Fruit fly (Drosophila melanogaster) whole organism, embryonic: ENCODE results near the gene CycA.

Source experiments
- Aef1 ChIP-seq: fragments of 200-800 bp; sonication (Bioruptor generic); IDR thresholded peaks from 3 replicates; pipeline ENCODE4 v1.3.6; 2022; ENCODE audit warnings: missing biosample characterization, missing genetic modification characterization
- Antp ChIP-seq: fragments of 200-800 bp; sonication (Bioruptor generic); optimal IDR thresholded peaks from 3 replicates; lab custom pipeline; 2016; ENCODE audit warnings: missing biosample characterization, missing genetic modification characterization
- Blimp-1 ChIP-seq: fragments of 200-800 bp; sonication (Bioruptor generic); optimal IDR thresholded peaks from 3 replicates; lab custom pipeline; 2018; ENCODE audit warnings: missing biosample characterization, missing genetic modification characterization, mild to moderate bottlenecking, moderate library complexity, missing genetic modification reagents
- CG12744 ChIP-seq: fragments of 200-800 bp; sonication (Bioruptor generic); optimal IDR thresholded peaks from 2 replicates; lab custom pipeline; 2016; ENCODE audit warnings: missing biosample characterization, missing genetic modification characterization
- CG12942 ChIP-seq: fragments of 200-800 bp; sonication (Bioruptor generic); optimal IDR thresholded peaks from 3 replicates; lab custom pipeline; 2016; ENCODE audit warnings: missing biosample characterization, missing genetic modification characterization
- CG13123 ChIP-seq: fragments of 200-800 bp; sonication (Bioruptor generic); optimal IDR thresholded peaks from 2 replicates; lab custom pipeline; 2016; ENCODE audit warnings: missing biosample characterization, missing genetic modification characterization
- CG13775 ChIP-seq: fragments of 200-800 bp; sonication (Bioruptor generic); optimal IDR thresholded peaks from 3 replicates; lab custom pipeline; 2017; ENCODE audit warnings: missing biosample characterization, mild to moderate bottlenecking, missing genetic modification characterization
- CG1602 ChIP-seq: fragments of 200-800 bp; sonication (Bioruptor generic); optimal IDR thresholded peaks from 3 replicates; lab custom pipeline; 2016; ENCODE audit warnings: missing biosample characterization, missing genetic modification characterization
- CG2120 ChIP-seq: fragments of 200-800 bp; sonication (Bioruptor generic); optimal IDR thresholded peaks from 3 replicates; lab custom pipeline; 2016; ENCODE audit warnings: missing biosample characterization, missing genetic modification characterization
- CG3163 ChIP-seq: fragments of 200-800 bp; sonication (Bioruptor generic); optimal IDR thresholded peaks from 3 replicates; lab custom pipeline; 2016; ENCODE audit warnings: missing biosample characterization, missing genetic modification characterization
- CG4617 ChIP-seq: fragments of 200-800 bp; sonication (Bioruptor generic); optimal IDR thresholded peaks from 3 replicates; lab custom pipeline; 2016; ENCODE audit warnings: missing biosample characterization, missing genetic modification characterization, borderline replicate concordance
- CG5180 ChIP-seq: fragments of 200-800 bp; sonication (Bioruptor generic); optimal IDR thresholded peaks from 3 replicates; lab custom pipeline; 2017; ENCODE audit warnings: missing biosample characterization, missing genetic modification characterization, mild to moderate bottlenecking, moderate library complexity, missing genetic modification reagents
- CG6654 ChIP-seq: fragments of 200-800 bp; sonication (Bioruptor generic); optimal IDR thresholded peaks from 2 replicates; lab custom pipeline; 2017; ENCODE audit warnings: missing biosample characterization, mild to moderate bottlenecking, missing genetic modification characterization
- CG6791 ChIP-seq: fragments of 200-800 bp; sonication (Bioruptor generic); IDR thresholded peaks from 3 replicates; pipeline ENCODE4 v1.3.6; 2022; ENCODE audit warnings: missing biosample characterization, missing genetic modification characterization; ENCODE audit not compliant: partially characterized antibody
- CG9817 ChIP-seq: fragments of 200-800 bp; sonication (Bioruptor generic); optimal IDR thresholded peaks from 2 replicates; lab custom pipeline; 2018; ENCODE audit warnings: missing biosample characterization, mild to moderate bottlenecking, missing genetic modification characterization, moderate library complexity
- CHES-1-like ChIP-seq: fragments of 200-800 bp; sonication (Bioruptor generic); optimal IDR thresholded peaks from 2 replicates; lab custom pipeline; 2016; ENCODE audit warnings: missing biosample characterization, missing genetic modification characterization
- Dip3 ChIP-seq: fragments of 200-800 bp; sonication (Bioruptor generic); optimal IDR thresholded peaks from 3 replicates; lab custom pipeline; 2016; ENCODE audit warnings: missing biosample characterization, missing genetic modification characterization
- E2f2 ChIP-seq: fragments of 200-800 bp; sonication (Bioruptor generic); IDR thresholded peaks from 2 replicates; pipeline ENCODE4 v1.3.6; 2022; ENCODE audit warnings: missing biosample characterization, missing genetic modification characterization
- Ets65A ChIP-seq: fragments of 200-800 bp; sonication (Bioruptor generic); peaks from one replicate; lab custom pipeline; 2016; ENCODE audit warnings: missing biosample characterization, missing genetic modification characterization
- Hand ChIP-seq: fragments of 200-800 bp; sonication (Bioruptor generic); optimal IDR thresholded peaks from 2 replicates; lab custom pipeline; 2017; ENCODE audit warnings: mild to moderate bottlenecking, missing biosample characterization, missing genetic modification reagents, missing genetic modification characterization
- Hr78 ChIP-seq, 2 experiments: fragments of 200-800 bp in 1 of 2; fragments of >200 bp in 1 of 2; sonication (Bioruptor generic) in 1 of 2; optimal IDR thresholded peaks; 2 replicates each; lab custom pipeline; 2017 to 2019; ENCODE audit warnings: missing biosample characterization in 2 of 2, missing genetic modification characterization in 2 of 2, mild to moderate bottlenecking in 1 of 2, moderate library complexity in 1 of 2
- Rx ChIP-seq: fragments of 200-800 bp; sonication (Bioruptor generic); IDR thresholded peaks from 2 replicates; pipeline ENCODE4 v1.3.6; 2022; ENCODE audit warnings: missing biosample characterization, missing genetic modification characterization
- Scr ChIP-seq: fragments of 200-800 bp; sonication (Bioruptor generic); IDR thresholded peaks from 2 replicates; pipeline ENCODE4 v1.3.6; 2022; ENCODE audit warnings: missing biosample characterization, missing genetic modification characterization; ENCODE audit not compliant: partially characterized antibody
- Side ChIP-seq: fragments of 200-800 bp; sonication (Bioruptor generic); optimal IDR thresholded peaks from 2 replicates; lab custom pipeline; 2016; ENCODE audit warnings: missing biosample characterization, missing genetic modification characterization
- Sry-β ChIP-seq: fragments of 200-800 bp; sonication (Bioruptor generic); optimal IDR thresholded peaks from 2 replicates; lab custom pipeline; 2018; ENCODE audit warnings: missing biosample characterization, mild to moderate bottlenecking, missing genetic modification characterization, moderate library complexity
- ara ChIP-seq: fragments of 200-800 bp; sonication (Bioruptor generic); IDR thresholded peaks from 2 replicates; pipeline ENCODE4 v1.3.6; 2022; ENCODE audit warnings: missing biosample characterization, missing genetic modification characterization
- ato ChIP-seq: fragments of 200-800 bp; sonication (Bioruptor generic); IDR thresholded peaks from 2 replicates; pipeline ENCODE4 v1.3.6; 2022; ENCODE audit warnings: missing biosample characterization, missing genetic modification characterization; ENCODE audit not compliant: partially characterized antibody
- az2 ChIP-seq: fragments of 200-800 bp; sonication (Bioruptor generic); optimal IDR thresholded peaks from 3 replicates; lab custom pipeline; 2016; ENCODE audit warnings: missing biosample characterization, missing genetic modification characterization
- dm ChIP-seq: fragments of 200-800 bp; sonication (Bioruptor generic); optimal IDR thresholded peaks from 3 replicates; lab custom pipeline; 2016; ENCODE audit warnings: missing biosample characterization, missing genetic modification characterization
- eve ChIP-seq, 2 experiments: fragments of >200 bp; optimal IDR thresholded peaks; 2 replicates each; lab custom pipeline; 2017; ENCODE audit warnings: missing biosample characterization in 2 of 2, missing genetic modification characterization in 2 of 2
- fu2 ChIP-seq: fragments of 200-800 bp; sonication (Bioruptor generic); optimal IDR thresholded peaks from 2 replicates; lab custom pipeline; 2016; ENCODE audit warnings: missing biosample characterization, missing genetic modification characterization
- gce ChIP-seq: fragments of 200-800 bp; sonication (Bioruptor generic); IDR thresholded peaks from 3 replicates; pipeline ENCODE4 v1.3.6; 2022; ENCODE audit warnings: missing biosample characterization, missing genetic modification characterization
- grn ChIP-seq: fragments of 200-800 bp; sonication (Bioruptor generic); optimal IDR thresholded peaks from 3 replicates; lab custom pipeline; 2017; ENCODE audit warnings: missing biosample characterization, missing genetic modification characterization
- gro ChIP-seq: fragments of 200-800 bp; sonication (Bioruptor generic); optimal IDR thresholded peaks from 2 replicates; lab custom pipeline; 2016; ENCODE audit warnings: missing biosample characterization, missing genetic modification characterization
- her ChIP-seq: fragments of 200-800 bp; sonication (Bioruptor generic); optimal IDR thresholded peaks from 2 replicates; lab custom pipeline; 2016; ENCODE audit warnings: missing biosample characterization, missing genetic modification characterization
- jigr1 ChIP-seq: fragments of 200-800 bp; sonication (Bioruptor generic); IDR thresholded peaks from 3 replicates; pipeline ENCODE4 v1.3.6; 2022; ENCODE audit warnings: missing biosample characterization, missing genetic modification characterization
- mirr ChIP-seq: fragments of 200-800 bp; sonication (Bioruptor generic); optimal IDR thresholded peaks from 3 replicates; lab custom pipeline; 2018; ENCODE audit warnings: missing biosample characterization, mild to moderate bottlenecking, missing genetic modification characterization
- nau ChIP-seq: fragments of 200-800 bp; sonication (Bioruptor generic); optimal IDR thresholded peaks from 3 replicates; lab custom pipeline; 2017; ENCODE audit warnings: missing biosample characterization, mild to moderate bottlenecking, missing genetic modification characterization, missing genetic modification reagents
- rib ChIP-seq: fragments of 200-800 bp; sonication (Bioruptor generic); IDR thresholded peaks from 2 replicates; pipeline ENCODE4 v1.3.6; 2022; ENCODE audit warnings: missing biosample characterization, missing genetic modification characterization
- salm ChIP-seq: fragments of 200-800 bp; sonication (Bioruptor generic); optimal IDR thresholded peaks from 2 replicates; lab custom pipeline; 2018; ENCODE audit warnings: missing biosample characterization, mild to moderate bottlenecking, missing genetic modification characterization
- sc ChIP-seq, 3 experiments: fragments of >200 bp in 2 of 3; fragments of 200-800 bp in 1 of 3; sonication (Bioruptor generic) in 1 of 3; optimal IDR thresholded peaks; 2 replicates in 2 of 3; 3 replicates in 1 of 3; lab custom pipeline; 2017; ENCODE audit warnings: mild to moderate bottlenecking in 1 of 3, missing biosample characterization in 1 of 3, missing genetic modification characterization in 1 of 3, missing genetic modification reagents in 1 of 3
- sisA ChIP-seq: fragments of 200-800 bp; sonication (Bioruptor generic); IDR thresholded peaks from 2 replicates; pipeline ENCODE4 v1.3.6; 2022; ENCODE audit warnings: missing biosample characterization, missing genetic modification characterization
- sna ChIP-seq: fragments of 200-800 bp; sonication (Bioruptor generic); IDR thresholded peaks from 2 replicates; pipeline ENCODE4 v1.3.6; 2022; ENCODE audit warnings: missing biosample characterization, missing genetic modification characterization; ENCODE audit not compliant: partially characterized antibody
- sqz ChIP-seq: fragments of 200-800 bp; sonication (Bioruptor generic); optimal IDR thresholded peaks from 3 replicates; lab custom pipeline; 2018; ENCODE audit warnings: missing biosample characterization, mild to moderate bottlenecking, missing genetic modification characterization
- sug ChIP-seq: fragments of 200-800 bp; optimal IDR thresholded peaks from 2 replicates; lab custom pipeline; 2019; ENCODE audit warnings: missing biosample characterization, mild to moderate bottlenecking, missing genetic modification characterization, moderate library complexity
- tna ChIP-seq: fragments of 200-800 bp; sonication (Bioruptor generic); IDR thresholded peaks from 2 replicates; pipeline ENCODE4 v1.3.6; 2022; ENCODE audit warnings: missing biosample characterization, missing genetic modification characterization; ENCODE audit not compliant: partially characterized antibody
- unpg ChIP-seq: fragments of 200-800 bp; sonication (Bioruptor generic); optimal IDR thresholded peaks from 3 replicates; lab custom pipeline; 2018; ENCODE audit warnings: missing biosample characterization, mild to moderate bottlenecking, missing genetic modification characterization, moderate library complexity

Gene CycA

DNA sequence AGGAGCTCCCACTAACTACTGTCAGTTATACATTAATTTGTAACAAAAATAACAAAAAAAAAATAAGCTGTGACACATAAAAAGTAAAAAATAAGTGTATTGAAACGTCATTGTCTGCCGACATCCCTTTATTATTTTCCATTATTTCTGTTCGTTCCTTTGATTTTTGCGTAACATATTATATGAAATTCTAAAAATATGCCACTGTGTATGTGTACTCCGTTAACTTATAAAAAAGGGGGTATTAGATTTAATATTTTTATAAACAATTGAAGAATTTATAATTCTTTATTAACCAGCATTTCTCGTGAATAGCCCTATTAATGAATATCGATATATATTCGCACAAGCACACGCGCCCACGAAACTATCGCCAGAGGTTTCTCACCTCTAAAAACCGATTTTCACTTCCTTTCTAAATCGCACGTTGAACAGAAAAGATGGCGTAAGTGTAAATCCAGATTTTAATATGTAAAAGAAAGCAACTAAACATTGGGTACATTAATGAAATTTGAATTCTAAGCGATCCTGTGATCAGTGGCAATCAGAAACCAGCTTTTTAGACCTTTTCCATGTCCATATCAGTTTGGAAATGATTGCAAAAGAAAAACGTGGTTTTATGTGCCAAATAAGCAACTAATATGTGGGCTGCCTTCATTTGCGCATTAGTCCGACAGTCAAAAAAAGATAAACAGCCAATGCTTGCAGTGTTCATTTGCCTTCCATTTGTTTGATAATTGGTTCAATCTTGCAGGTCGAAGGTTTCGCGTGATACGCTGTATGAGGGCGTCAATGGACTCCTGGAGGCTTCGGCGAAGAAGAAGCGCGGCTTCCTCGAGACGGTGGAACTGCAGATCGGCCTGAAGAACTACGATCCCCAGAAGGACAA, 10.7 kb downstream of the CycA start, which contains the start of gene RpL10Ab (continued):
- TF ChIP-seq sc (optimal IDR thresholded peaks at IDR 0.05; lab: Kevin White, UChicago) (no peak), sc (GFP tag; optimal IDR thresholded peaks at IDR 0.05; lab: Kevin White, UChicago) (no peak), CG6791 (GFP tag; lab: Robert Waterston, UW) (peak; percentile 92), CG2120 (GFP tag; lab: Kevin White, UChicago) (peak; percentile 20), sna (peak; percentile 19; the same call in 1 of the 2 replicates), tna (GFP tag; lab: Robert Waterston, UW) (peak; percentile 72), CG12942 (GFP tag; lab: Kevin White, UChicago) (no peak), CG5180 (GFP tag; lab: Kevin White, UChicago) (no peak), CG9817 (peak; percentile 76), CG12744 (no peak), sug (peak; percentile 33), Sry-β (GFP tag; lab: Kevin White, UChicago) (peak; percentile 24), E2f2 (GFP tag; lab: Robert Waterston, UW) (0 out of 2 replicates have a peak, but pooled peaks have one; percentile 37), fu2 (no peak), sqz (GFP tag; lab: Kevin White, UChicago) (peak; percentile 28), gce (GFP tag; lab: Robert Waterston, UW) (no peak), sisA (peak; percentile 72), jigr1 (GFP tag; lab: Robert Waterston, UW) (no peak; the same call in 1 of the 3 replicates), CG6654 (peak; percentile 61), dm (GFP tag; lab: Kevin White, UChicago) (peak; percentile 90), gro (GFP tag; lab: Kevin White, UChicago) (peak; percentile 26), mirr (peak; percentile 57), nau (GFP tag; lab: Kevin White, UChicago) (peak; percentile 70), Aef1 (GFP tag; lab: Robert Waterston, UW) (peak; percentile 32; the same call in 1 of the 3 replicates), eve (GFP tag; optimal IDR thresholded peaks at IDR 0.05; lab: Kevin White, UChicago) (no peak), Hr78 (GFP tag; optimal IDR thresholded peaks at IDR 0.05; lab: Kevin White, UChicago) (no peak), salm (peak; percentile 17), ara (GFP tag; lab: Robert Waterston, UW) (no peak), Scr (GFP tag; lab: Robert Waterston, UW) (peak; percentile 84), Hand (GFP tag; lab: Kevin White, UChicago) (no peak), az2 (GFP tag; lab: Kevin White, UChicago) (peak; percentile 48), Antp (GFP tag; lab: Kevin White, UChicago) (no peak), CG3163 (GFP tag; lab: Kevin White, UChicago) (peak; percentile 2), CHES-1-like (GFP tag; lab: Kevin White, UChicago) (peak; percentile 2), her (GFP tag; lab: Kevin White, UChicago) (peak; percentile 54), CG13123 (GFP tag; lab: Kevin White, UChicago) (no peak), Side (GFP tag; lab: Kevin White, UChicago) (peak; percentile 23), grn (GFP tag; lab: Kevin White, UChicago) (no peak), Blimp-1 (peak; percentile 65), Rx (GFP tag; lab: Robert Waterston, UW) (peak; percentile 59), CG1602 (GFP tag; lab: Kevin White, UChicago) (peak; percentile 55), CG4617 (GFP tag; lab: Kevin White, UChicago) (no peak), unpg (peak; percentile 53), rib (GFP tag; lab: Robert Waterston, UW) (peak; percentile 67; the same call in 1 of the 2 replicates), ato (GFP tag; lab: Robert Waterston, UW) (peak; percentile 77), CG13775 (GFP tag; lab: Kevin White, UChicago) (peak; percentile 79), Dip3 (GFP tag; lab: Kevin White, UChicago) (peak; percentile 12), Ets65A (GFP tag; lab: Kevin White, UChicago) (peak; percentile 96)
